Fruit fly (Drosophila melanogaster): Measurements from ENCODE around the gene Larp4B.

Larp4B gene

dm6 chr3L:3179474-3179873, 45.2 kb upstream of the Larp4B start (continued):
- no peak for TF ChIP-seq pan (optimal IDR thresholded peaks at IDR 0.05)
- TF ChIP-seq pan (GFP tag; optimal IDR thresholded peaks at IDR 0.05 in 1 of 2, IDR thresholded peaks at IDR 0.05 in 1 of 2), result peak in 1 of 2 experiments; percentile 92
- TF ChIP-seq crc (GFP tag; optimal IDR thresholded peaks at IDR 0.05), result peak; percentile 78
- peak; percentile 85 for TF ChIP-seq dmrt11E (tag; optimal IDR thresholded peaks at IDR 0.05)
- peak; percentile 86 for TF ChIP-seq CG11093 (GFP tag; IDR thresholded peaks at IDR 0.05)
- no peak for TF ChIP-seq CG14860 (GFP tag; IDR thresholded peaks at IDR 0.05; ENCODE audit: partially characterized antibody)
- no peak for TF ChIP-seq tio (GFP tag; optimal IDR thresholded peaks at IDR 0.05)
- TF ChIP-seq Gsc (GFP tag; IDR thresholded peaks at IDR 0.05), result peak; percentile 57; the same call in 1 of the 2 replicates
- peak; percentile 94 for TF ChIP-seq gro (GFP tag; optimal IDR thresholded peaks at IDR 0.05)
- peak; percentile 94 for TF ChIP-seq unpg (GFP tag; optimal IDR thresholded peaks at IDR 0.05)
- peak; percentile 19 for TF ChIP-seq bigmax (GFP tag; optimal IDR thresholded peaks at IDR 0.05)
- no peak for TF ChIP-seq pros (GFP tag; optimal IDR thresholded peaks at IDR 0.05)
- TF ChIP-seq sr (GFP tag; IDR thresholded peaks at IDR 0.05), result peak; percentile 46; the same call in 1 of the 3 replicates
- peak; percentile 87 for TF ChIP-seq grau (tag; optimal IDR thresholded peaks at IDR 0.05)
- TF ChIP-seq CG3163 (GFP tag; optimal IDR thresholded peaks at IDR 0.05), result no peak
- peak; percentile 75 for TF ChIP-seq danr (GFP tag; IDR thresholded peaks at IDR 0.05)
- no peak for TF ChIP-seq Dp (GFP tag; optimal IDR thresholded peaks at IDR 0.05)
- TF ChIP-seq jing (GFP tag; optimal IDR thresholded peaks at IDR 0.05), result peak; percentile 54
- no peak for TF ChIP-seq Neu2 (GFP tag; optimal IDR thresholded peaks at IDR 0.05; ENCODE audit: borderline replicate concordance)
- peak; percentile 84 for TF ChIP-seq sisA (GFP tag; IDR thresholded peaks at IDR 0.05)
- no peak for TF ChIP-seq CG34224 (GFP tag; IDR thresholded peaks at IDR 0.05; ENCODE audit: partially characterized antibody)
- peak; percentile 64 for TF ChIP-seq Hand (GFP tag; optimal IDR thresholded peaks at IDR 0.05)
- TF ChIP-seq BEAF-32 (GFP tag; optimal IDR thresholded peaks at IDR 0.05), result no peak
- TF ChIP-seq dpn (GFP tag; optimal IDR thresholded peaks at IDR 0.05), result peak; percentile 85 to 89
- no peak for TF ChIP-seq amos (GFP tag; IDR thresholded peaks at IDR 0.05; ENCODE audit: partially characterized antibody)
- TF ChIP-seq B-H2 (GFP tag; optimal IDR thresholded peaks at IDR 0.05), result no peak
- TF ChIP-seq tna (GFP tag; IDR thresholded peaks at IDR 0.05; ENCODE audit: partially characterized antibody), result no peak
- peak; percentile 89 for TF ChIP-seq Hmr (GFP tag; optimal IDR thresholded peaks at IDR 0.05)
- TF ChIP-seq toy (GFP tag; IDR thresholded peaks at IDR 0.05), result peak; percentile 67; the same call in 1 of the 2 replicates
- TF ChIP-seq chinmo (GFP tag; IDR thresholded peaks at IDR 0.05; ENCODE audit: partially characterized antibody), result no peak
- peak; percentile 43; the same call in 1 of the 2 replicates for TF ChIP-seq dimm (GFP tag; IDR thresholded peaks at IDR 0.05)
- peak; percentile 45 for TF ChIP-seq Fer2 (tag; optimal IDR thresholded peaks at IDR 0.05)
- peak; percentile 72; the same call in 1 of the 2 replicates for TF ChIP-seq ro (GFP tag; IDR thresholded peaks at IDR 0.05)
- TF ChIP-seq Xbp1 (GFP tag; optimal IDR thresholded peaks at IDR 0.05), result peak; percentile 85
- peak; percentile 61 for TF ChIP-seq CG10959 (GFP tag; IDR thresholded peaks at IDR 0.05)
- peak; percentile 94 for TF ChIP-seq lab (GFP tag; optimal IDR thresholded peaks at IDR 0.05)
- TF ChIP-seq gfzf (GFP tag; optimal IDR thresholded peaks at IDR 0.05), result no peak
- peak; percentile 59 for TF ChIP-seq exex (tag; optimal IDR thresholded peaks at IDR 0.05)
- peak; percentile 32 for TF ChIP-seq slou (GFP tag; optimal IDR thresholded peaks at IDR 0.05)
- TF ChIP-seq tgo (GFP tag; IDR thresholded peaks at IDR 0.05), result peak; percentile 87
- peak; percentile 78 for TF ChIP-seq H2.0 (GFP tag; IDR thresholded peaks at IDR 0.05)
- TF ChIP-seq CG32772 (GFP tag; IDR thresholded peaks at IDR 0.05), result peak; percentile 87
- TF ChIP-seq CG17802 (tag; optimal IDR thresholded peaks at IDR 0.05), result peak; percentile 68
- peak; percentile 76 for TF ChIP-seq CG9817 (tag; optimal IDR thresholded peaks at IDR 0.05)
- peak; percentile 90 for TF ChIP-seq B-H1 (GFP tag; IDR thresholded peaks at IDR 0.05)
- peak; percentile 79 for TF ChIP-seq CG11085 (GFP tag; IDR thresholded peaks at IDR 0.05)
- peak; percentile 43 for TF ChIP-seq shn (GFP tag; optimal IDR thresholded peaks at IDR 0.05)
- peak; percentile 70 for TF ChIP-seq Rx (GFP tag; IDR thresholded peaks at IDR 0.05)
- TF ChIP-seq ind (GFP tag; optimal IDR thresholded peaks at IDR 0.05), result peak; percentile 85
- peak; percentile 34 for TF ChIP-seq Lhr (GFP tag; optimal IDR thresholded peaks at IDR 0.05)

Data from whole organism, embryonic.